Worm (Caenorhabditis elegans): Measurements from ENCODE around the gene ddo-2.
A peak's percentile ranks its signal among the peaks of the same experiment; 100 is the strongest.

The ddo-2 gene

ce11 chrV:7465509-7465908 lies 30.0 kb upstream of the ddo-2 start, which contains the start of gene F25E5.1 (continued):
- TF ChIP-seq F16B12.6 (tag; optimal IDR thresholded peaks at IDR 0.05) (peak; percentile 42), unc-30 (tag; optimal IDR thresholded peaks at IDR 0.05) (no peak), vab-15 (tag; optimal IDR thresholded peaks at IDR 0.05) (no peak), ceh-82 (tag; optimal IDR thresholded peaks at IDR 0.05) (peak; percentile 42 to 73 (median 65)), nhr-11 (tag; optimal IDR thresholded peaks at IDR 0.05) (no peak), nhr-47 (tag; optimal IDR thresholded peaks at IDR 0.05) (peak; percentile 72), mep-1 (tag; optimal IDR thresholded peaks at IDR 0.05) (peak; percentile 87), irx-1 (tag; optimal IDR thresholded peaks at IDR 0.05) (peak; percentile 44), ces-1 (GFP tag; optimal IDR thresholded peaks at IDR 0.05) (no peak), C16A3.4 (tag; optimal IDR thresholded peaks at IDR 0.05) (peak; percentile 29), aly-2 (tag; optimal IDR thresholded peaks at IDR 0.05) (no peak), lin-15B (tag; optimal IDR thresholded peaks at IDR 0.05) (peak; percentile 31), skn-1 (tag; optimal IDR thresholded peaks at IDR 0.05) (peak; percentile 49), nhr-28 (tag; optimal IDR thresholded peaks at IDR 0.05) (no peak), efl-1 (optimal IDR thresholded peaks at IDR 0.05) (peak; percentile 79 to 81), efl-1 (GFP tag; optimal IDR thresholded peaks at IDR 0.05 in 1 of 2) (peak; percentile 73 to 93), hlh-4 (tag; optimal IDR thresholded peaks at IDR 0.05) (no peak), ztf-4 (tag; optimal IDR thresholded peaks at IDR 0.05) (no peak), lsy-2 (tag; optimal IDR thresholded peaks at IDR 0.05) (peak; percentile 55 to 75), nhr-85 (tag) (peak; percentile 87), aha-1 (tag; optimal IDR thresholded peaks at IDR 0.05) (no peak), unc-130 (tag; optimal IDR thresholded peaks at IDR 0.05) (no peak), C34B4.2 (tag; optimal IDR thresholded peaks at IDR 0.05) (no peak), zag-1 (tag; optimal IDR thresholded peaks at IDR 0.05) (no peak), ceh-88 (GFP tag; IDR thresholded peaks at IDR 0.05) (no peak), isw-1 (GFP tag; IDR thresholded peaks at IDR 0.05) (peak; percentile 57), blmp-1 (tag; optimal IDR thresholded peaks at IDR 0.05) (peak; percentile 37), dpl-1 (GFP tag; optimal IDR thresholded peaks at IDR 0.05) (peak; percentile 49 to 72 (median 63)), C04F5.9 (tag; optimal IDR thresholded peaks at IDR 0.05) (no peak), fkh-10 (GFP tag; optimal IDR thresholded peaks at IDR 0.05) (no peak), nhr-71 (tag; optimal IDR thresholded peaks at IDR 0.05) (peak; percentile 80), ceh-63 (GFP tag; optimal IDR thresholded peaks at IDR 0.05) (no peak), nhr-19 (GFP tag; conservative IDR thresholded peaks at IDR 0.05) (peak; percentile 70), alr-1 (tag; optimal IDR thresholded peaks at IDR 0.05; ENCODE audit: borderline replicate concordance) (no peak), Y116A8C.19 (tag; optimal IDR thresholded peaks at IDR 0.05; ENCODE audit: borderline replicate concordance) (no peak), lin-14 (GFP tag; optimal IDR thresholded peaks at IDR 0.05) (peak; percentile 93), lin-35 (GFP tag; optimal IDR thresholded peaks at IDR 0.05) (peak; percentile 70 to 73), unc-62 (GFP tag; optimal IDR thresholded peaks at IDR 0.05) (no peak), unc-98 (GFP tag; IDR thresholded peaks at IDR 0.05) (peak; percentile 61), dsc-1 (tag; optimal IDR thresholded peaks at IDR 0.05) (peak; percentile 56), swsn-7 (tag; optimal IDR thresholded peaks at IDR 0.05) (peak; percentile 61), lin-13 (GFP tag; optimal IDR thresholded peaks at IDR 0.05) (peak; percentile 46), sptf-1 (tag; optimal IDR thresholded peaks at IDR 0.05) (no peak), pag-3 (tag; optimal IDR thresholded peaks at IDR 0.05; ENCODE audit: borderline replicate concordance, insufficient read depth) (no peak), snu-23 (GFP tag; optimal IDR thresholded peaks at IDR 0.05) (peak; percentile 76), efl-3 (GFP tag; optimal IDR thresholded peaks at IDR 0.05) (no peak), fkh-8 (tag; optimal IDR thresholded peaks at IDR 0.05) (peak; percentile 82), elt-2 (tag; optimal IDR thresholded peaks at IDR 0.05) (peak; percentile 33), hlh-17 (GFP tag; optimal IDR thresholded peaks at IDR 0.05; ENCODE audit: borderline replicate concordance) (no peak), pqm-1 (tag; optimal IDR thresholded peaks at IDR 0.05) (no peak), mef-2 (tag; optimal IDR thresholded peaks at IDR 0.05) (no peak)

All from whole organism, L1 larva.